Fruit fly (Drosophila melanogaster) whole organism, embryonic: ENCODE measurements around the gene Mst98Cb.
A peak's percentile ranks its signal among the peaks of the same experiment; 100 is the strongest.

Source experiments
- Atf-2 ChIP-seq: fragments of 200-800 bp; sonication (Bioruptor generic); optimal IDR thresholded peaks from 2 replicates; lab custom pipeline; 2016; ENCODE audit warnings: missing biosample characterization, missing genetic modification characterization
- CG10565 ChIP-seq: fragments of 200-800 bp; sonication (Bioruptor generic); optimal IDR thresholded peaks from 3 replicates; lab custom pipeline; 2016; ENCODE audit warnings: missing biosample characterization, mild to moderate bottlenecking, missing genetic modification characterization
- CG10979 ChIP-seq: fragments of 200-800 bp; sonication (Bioruptor generic); optimal IDR thresholded peaks from 2 replicates; lab custom pipeline; 2018; ENCODE audit warnings: missing biosample characterization, mild to moderate bottlenecking, missing genetic modification characterization, moderate library complexity
- CG11093 ChIP-seq: fragments of 200-800 bp; sonication (Bioruptor generic); IDR thresholded peaks from 3 replicates; pipeline ENCODE4 v1.3.6; 2022; ENCODE audit warnings: missing biosample characterization, missing genetic modification characterization
- CG11247 ChIP-seq: fragments of 200-800 bp; sonication (Bioruptor generic); IDR thresholded peaks from 2 replicates; pipeline ENCODE4 v1.3.6; 2022; ENCODE audit warnings: missing biosample characterization, missing genetic modification characterization
- CG12071 ChIP-seq: fragments of 200-800 bp; sonication (Bioruptor generic); optimal IDR thresholded peaks from 3 replicates; lab custom pipeline; 2018; ENCODE audit warnings: missing biosample characterization, mild to moderate bottlenecking, missing genetic modification characterization
- CG12391 ChIP-seq: fragments of 200-800 bp; sonication (Bioruptor generic); optimal IDR thresholded peaks from 3 replicates; lab custom pipeline; 2018; ENCODE audit warnings: missing biosample characterization, mild to moderate bottlenecking, missing genetic modification characterization, moderate library complexity
- CG12659 ChIP-seq: fragments of 200-800 bp; sonication (Bioruptor generic); optimal IDR thresholded peaks from 3 replicates; lab custom pipeline; 2017; ENCODE audit warnings: mild to moderate bottlenecking, missing biosample characterization, missing genetic modification reagents, missing genetic modification characterization
- CG12744 ChIP-seq: fragments of 200-800 bp; sonication (Bioruptor generic); optimal IDR thresholded peaks from 2 replicates; lab custom pipeline; 2016; ENCODE audit warnings: missing biosample characterization, missing genetic modification characterization
- CG1603 ChIP-seq: fragments of 200-800 bp; sonication (Bioruptor generic); optimal IDR thresholded peaks from 2 replicates; lab custom pipeline; 2019; ENCODE audit warnings: missing biosample characterization, mild to moderate bottlenecking, missing genetic modification characterization, moderate library complexity
- CG17612 ChIP-seq: fragments of 200-800 bp; sonication (Bioruptor generic); IDR thresholded peaks from 2 replicates; pipeline ENCODE4 v1.3.6; 2022; ENCODE audit warnings: missing biosample characterization, missing genetic modification characterization
- CG18619 ChIP-seq: fragments of 200-800 bp; sonication (Bioruptor generic); optimal IDR thresholded peaks from 3 replicates; lab custom pipeline; 2017; ENCODE audit warnings: missing biosample characterization, mild to moderate bottlenecking, missing genetic modification characterization
- CG2129 ChIP-seq: fragments of 200-800 bp; sonication (Bioruptor generic); IDR thresholded peaks from 2 replicates; pipeline ENCODE4 v1.3.6; 2022; ENCODE audit warnings: missing biosample characterization, missing genetic modification characterization; ENCODE audit not compliant: partially characterized antibody
- CG2199 ChIP-seq: fragments of 200-800 bp; sonication (Bioruptor generic); IDR thresholded peaks from 3 replicates; pipeline ENCODE4 v1.3.6; 2022; ENCODE audit warnings: missing biosample characterization, missing genetic modification characterization
- CG30431 ChIP-seq: fragments of 200-800 bp; sonication (Bioruptor generic); optimal IDR thresholded peaks from 2 replicates; lab custom pipeline; 2017; ENCODE audit warnings: missing biosample characterization, missing genetic modification characterization
- CG31224 ChIP-seq: fragments of 200-800 bp; sonication (Bioruptor generic); IDR thresholded peaks from 2 replicates; pipeline ENCODE4 v1.3.6; 2022; ENCODE audit warnings: missing biosample characterization, missing genetic modification characterization
- CG6854 ChIP-seq: fragments of 200-800 bp; sonication (Bioruptor generic); optimal IDR thresholded peaks from 3 replicates; lab custom pipeline; 2017; ENCODE audit warnings: missing biosample characterization, mild to moderate bottlenecking, missing genetic modification characterization
- CG7357 ChIP-seq: fragments of 200-800 bp; sonication (Bioruptor generic); IDR thresholded peaks from 3 replicates; pipeline ENCODE4 v1.3.6; 2022; ENCODE audit warnings: missing biosample characterization, missing genetic modification characterization
- CG8388 ChIP-seq: fragments of 200-800 bp; sonication (Bioruptor generic); optimal IDR thresholded peaks from 2 replicates; lab custom pipeline; 2019; ENCODE audit warnings: missing biosample characterization, mild to moderate bottlenecking, missing genetic modification characterization, moderate library complexity
- CG8924 ChIP-seq: fragments of 200-800 bp; optimal IDR thresholded peaks from 3 replicates; lab custom pipeline; 2019; ENCODE audit warnings: missing biosample characterization, mild to moderate bottlenecking, missing genetic modification characterization, moderate library complexity
- Fer1 ChIP-seq: fragments of 200-800 bp; sonication (Bioruptor generic); optimal IDR thresholded peaks from 2 replicates; lab custom pipeline; 2017; ENCODE audit warnings: missing biosample characterization, mild to moderate bottlenecking, missing genetic modification characterization
- Fer3 ChIP-seq: fragments of 200-800 bp; sonication (Bioruptor generic); optimal IDR thresholded peaks from 2 replicates; lab custom pipeline; 2018; ENCODE audit warnings: missing biosample characterization, mild to moderate bottlenecking, missing genetic modification characterization, moderate library complexity
- Neu2 ChIP-seq: fragments of 200-800 bp; sonication (Bioruptor generic); optimal IDR thresholded peaks from 3 replicates; lab custom pipeline; 2016; ENCODE audit warnings: missing biosample characterization, missing genetic modification characterization, borderline replicate concordance
- Nf-YA ChIP-seq: fragments of 200-800 bp; sonication (Bioruptor generic); IDR thresholded peaks from 2 replicates; pipeline ENCODE4 v1.3.6; 2022; ENCODE audit warnings: missing biosample characterization, missing genetic modification characterization
- NfI ChIP-seq: fragments of 200-800 bp; sonication (Bioruptor generic); optimal IDR thresholded peaks from 3 replicates; lab custom pipeline; 2018; ENCODE audit warnings: missing biosample characterization, mild to moderate bottlenecking, missing genetic modification characterization, moderate library complexity
- Six4 ChIP-seq: fragments of 200-800 bp; sonication (Bioruptor generic); optimal IDR thresholded peaks from 2 replicates; lab custom pipeline; 2016; ENCODE audit warnings: missing biosample characterization, missing genetic modification characterization
- Sry-δ ChIP-seq: fragments of 200-800 bp; sonication (Bioruptor generic); optimal IDR thresholded peaks from 2 replicates; lab custom pipeline; 2016; ENCODE audit warnings: missing biosample characterization, missing genetic modification characterization
- YL-1 ChIP-seq: fragments of 200-800 bp; sonication (Bioruptor generic); optimal IDR thresholded peaks from 3 replicates; lab custom pipeline; 2017; ENCODE audit warnings: missing biosample characterization, mild to moderate bottlenecking, missing genetic modification characterization
- danr ChIP-seq: fragments of 200-800 bp; sonication (Bioruptor generic); IDR thresholded peaks from 2 replicates; pipeline ENCODE4 v1.3.6; 2022; ENCODE audit warnings: missing biosample characterization, missing genetic modification characterization
- gsb ChIP-seq: fragments of 200-800 bp; sonication (Bioruptor generic); IDR thresholded peaks from 2 replicates; pipeline ENCODE4 v1.3.6; 2022; ENCODE audit warnings: missing biosample characterization, missing genetic modification characterization
- jumu ChIP-seq: fragments of 200-800 bp; sonication (Bioruptor generic); optimal IDR thresholded peaks from 3 replicates; lab custom pipeline; 2016; ENCODE audit warnings: missing biosample characterization, missing genetic modification characterization
- kay ChIP-seq: fragments of 200-800 bp; sonication (Bioruptor generic); optimal IDR thresholded peaks from 2 replicates; lab custom pipeline; 2016; ENCODE audit warnings: missing biosample characterization, missing genetic modification characterization
- knrl ChIP-seq: fragments of 200-800 bp; sonication (Bioruptor generic); IDR thresholded peaks from 3 replicates; pipeline ENCODE4 v1.3.6; 2022; ENCODE audit warnings: missing biosample characterization, missing genetic modification characterization; ENCODE audit not compliant: partially characterized antibody
- lmd ChIP-seq: fragments of 200-800 bp; sonication (Bioruptor generic); IDR thresholded peaks from 2 replicates; pipeline ENCODE4 v1.3.6; 2022; ENCODE audit warnings: missing biosample characterization, missing genetic modification characterization
- lola ChIP-seq, 3 experiments: fragments of >200 bp in 2 of 3; fragments of 200-800 bp in 1 of 3; sonication (Bioruptor generic) in 1 of 3; optimal IDR thresholded peaks; 2 replicates each; lab custom pipeline; 2017 to 2019; ENCODE audit warnings: missing biosample characterization in 3 of 3, missing genetic modification characterization in 3 of 3, mild to moderate bottlenecking in 1 of 3, moderate library complexity in 1 of 3
- nerfin-2 ChIP-seq: fragments of 200-800 bp; sonication (Bioruptor generic); IDR thresholded peaks from 2 replicates; pipeline ENCODE4 v1.3.6; 2022; ENCODE audit warnings: missing biosample characterization, missing genetic modification characterization; ENCODE audit not compliant: partially characterized antibody
- prd ChIP-seq, 3 experiments: fragments of >200 bp in 2 of 3; fragments of 200-800 bp in 1 of 3; sonication (Bioruptor generic) in 1 of 3; optimal IDR thresholded peaks in 2 of 3; IDR thresholded peaks in 1 of 3; 2 replicates in 2 of 3; 3 replicates in 1 of 3; pipeline versions ENCODE4 v1.3.6 to Lab custom; 2017 to 2022; ENCODE audit warnings: missing biosample characterization in 1 of 3, missing genetic modification characterization in 1 of 3
- sens-2 ChIP-seq: fragments of 200-800 bp; sonication (Bioruptor generic); IDR thresholded peaks from 2 replicates; pipeline ENCODE4 v1.3.6; 2022; ENCODE audit warnings: missing biosample characterization, missing genetic modification characterization
- sug ChIP-seq: fragments of 200-800 bp; optimal IDR thresholded peaks from 2 replicates; lab custom pipeline; 2019; ENCODE audit warnings: missing biosample characterization, mild to moderate bottlenecking, missing genetic modification characterization, moderate library complexity
- tin ChIP-seq: fragments of 200-800 bp; sonication (Bioruptor generic); optimal IDR thresholded peaks from 3 replicates; lab custom pipeline; 2016; ENCODE audit warnings: missing biosample characterization, missing genetic modification characterization
- tll ChIP-seq, 2 experiments: fragments of 200-800 bp in 1 of 2; fragments of >200 bp in 1 of 2; sonication (Bioruptor generic) in 1 of 2; optimal IDR thresholded peaks; 2 replicates each; lab custom pipeline; 2017 to 2019; ENCODE audit warnings: missing biosample characterization in 2 of 2, missing genetic modification characterization in 2 of 2, mild to moderate bottlenecking in 1 of 2, moderate library complexity in 1 of 2
- trh ChIP-seq: fragments of 200-800 bp; sonication (Bioruptor generic); optimal IDR thresholded peaks from 2 replicates; lab custom pipeline; 2016; ENCODE audit warnings: missing biosample characterization, missing genetic modification characterization
- unc-4 ChIP-seq: fragments of 200-800 bp; sonication (Bioruptor generic); IDR thresholded peaks from 2 replicates; pipeline ENCODE4 v1.3.6; 2022; ENCODE audit warnings: missing biosample characterization, missing genetic modification characterization; ENCODE audit not compliant: partially characterized antibody
- unpg ChIP-seq: fragments of 200-800 bp; sonication (Bioruptor generic); optimal IDR thresholded peaks from 3 replicates; lab custom pipeline; 2018; ENCODE audit warnings: missing biosample characterization, mild to moderate bottlenecking, missing genetic modification characterization, moderate library complexity
- vvl ChIP-seq: fragments of 200-800 bp; sonication (Bioruptor generic); IDR thresholded peaks from 2 replicates; pipeline ENCODE4 v1.3.6; 2022; ENCODE audit warnings: missing biosample characterization, missing genetic modification characterization
- wor ChIP-seq: fragments of 200-800 bp; sonication (Bioruptor generic); IDR thresholded peaks from 2 replicates; pipeline ENCODE4 v1.3.6; 2022; ENCODE audit warnings: missing biosample characterization, missing genetic modification characterization

Gene Mst98Cb

dm6 chr3R:28339654-28340605, 47.3 kb downstream of the Mst98Cb start, which contains the start of the genes Gfat2 and Moca-cyp (continued):
- TF ChIP-seq tin (GFP tag; lab: Kevin White, UChicago), result peak; percentile 47
- TF ChIP-seq CG12744 (GFP tag; lab: Kevin White, UChicago), result no peak
- TF ChIP-seq Six4 (GFP tag; lab: Kevin White, UChicago), result peak; percentile 36
- peak; percentile 69 for TF ChIP-seq YL-1 (GFP tag; lab: Kevin White, UChicago)
- peak; percentile 55; the same call in 1 of the 2 replicates for TF ChIP-seq CG31224 (GFP tag; lab: Robert Waterston, UW)
- TF ChIP-seq jumu, result no peak
- no peak for TF ChIP-seq danr (GFP tag; lab: Robert Waterston, UW)
- TF ChIP-seq NfI, result peak; percentile 72
- no peak for TF ChIP-seq nerfin-2 (GFP tag; lab: Robert Waterston, UW)
- peak; percentile 66 for TF ChIP-seq Fer1 (GFP tag; lab: Kevin White, UChicago)
- peak; percentile 80 for TF ChIP-seq CG8924 (tag; lab: Kevin White, UChicago)
- peak; percentile 69 for TF ChIP-seq CG12071 (GFP tag; lab: Kevin White, UChicago)
- peak; percentile 11 for TF ChIP-seq CG6854
- TF ChIP-seq CG11247 (GFP tag; lab: Robert Waterston, UW), result peak; percentile 57
- TF ChIP-seq CG1603 (tag; lab: Kevin White, UChicago), result peak; percentile 7
- no peak for TF ChIP-seq prd (optimal IDR thresholded peaks at IDR 0.05; lab: Kevin White, UChicago)
- peak; percentile 65; the same call in 2 of the 3 replicates for TF ChIP-seq prd (GFP tag; IDR thresholded peaks at IDR 0.05; lab: Robert Waterston, UW)
- peak in 1 of 3 experiments; percentile 56 for TF ChIP-seq lola (GFP tag; optimal IDR thresholded peaks at IDR 0.05; lab: Kevin White, UChicago)
- 0 out of 2 replicates have a peak, but pooled peaks have one; percentile 25 for TF ChIP-seq CG2129 (GFP tag; lab: Robert Waterston, UW)
- TF ChIP-seq CG2199 (GFP tag; lab: Robert Waterston, UW), result 0 out of 3 replicates have a peak, but pooled peaks have one; percentile 34
- TF ChIP-seq unc-4, result peak; percentile 61
- TF ChIP-seq vvl (GFP tag; lab: Robert Waterston, UW), result peak; percentile 65
- peak; percentile 73 for TF ChIP-seq CG12391 (tag; lab: Kevin White, UChicago)
- peak; percentile 51 for TF ChIP-seq unpg (GFP tag; lab: Kevin White, UChicago)
- no peak for TF ChIP-seq tll (GFP tag; optimal IDR thresholded peaks at IDR 0.05; lab: Kevin White, UChicago)
- TF ChIP-seq sug, result peak; percentile 70
- TF ChIP-seq CG10979 (tag; lab: Kevin White, UChicago), result peak; percentile 23
- peak; percentile 67 for TF ChIP-seq CG18619 (GFP tag; lab: Kevin White, UChicago)
- no peak for TF ChIP-seq CG11093 (GFP tag; lab: Robert Waterston, UW)
- TF ChIP-seq sens-2 (GFP tag; lab: Robert Waterston, UW), result no peak
- TF ChIP-seq CG10565, result no peak
- peak; percentile 16 for TF ChIP-seq trh (GFP tag; lab: Kevin White, UChicago)
- no peak for TF ChIP-seq gsb (GFP tag; lab: Robert Waterston, UW)
- TF ChIP-seq knrl (GFP tag; lab: Robert Waterston, UW), result peak; percentile 79
- TF ChIP-seq CG17612, result no peak
- peak; percentile 26; the same call in 1 of the 3 replicates for TF ChIP-seq CG7357 (GFP tag; lab: Robert Waterston, UW)
- no peak for TF ChIP-seq Neu2
- peak; percentile 69 for TF ChIP-seq lmd
- peak; percentile 67 for TF ChIP-seq Fer3 (tag; lab: Kevin White, UChicago)
- TF ChIP-seq CG30431, result no peak
- peak; percentile 71 for TF ChIP-seq Sry-δ (GFP tag; lab: Kevin White, UChicago)
- TF ChIP-seq kay (GFP tag; lab: Kevin White, UChicago), result no peak
- TF ChIP-seq CG12659 (GFP tag; lab: Kevin White, UChicago), result peak; percentile 70
- peak; percentile 33; the same call in 1 of the 2 replicates for TF ChIP-seq Nf-YA (GFP tag; lab: Robert Waterston, UW)
- TF ChIP-seq wor (GFP tag; lab: Robert Waterston, UW), result no peak
- peak; percentile 32 for TF ChIP-seq CG8388 (GFP tag; lab: Kevin White, UChicago)
- no peak for TF ChIP-seq Atf-2 (GFP tag; lab: Kevin White, UChicago)
